Worm (Caenorhabditis elegans): ENCODE results near the gene acdh-13.

ce11 chrIV:8453178-8453577, 45.4 kb downstream of the acdh-13 start:
- TF ChIP-seq flt-1 (GFP tag; IDR thresholded peaks at IDR 0.05) (no peak), ref-1 (GFP tag; conservative IDR thresholded peaks at IDR 0.05) (no peak), klf-2 (GFP tag; conservative IDR thresholded peaks at IDR 0.05) (no peak)

All from whole organism, midembryonic.